Fruit fly (Drosophila melanogaster): ENCODE measurements around the gene CG33630.

CG33630 gene

dm6 chr3R:10109212-10109880 lies 46.9 kb downstream of the CG33630 start (continued):
- TF ChIP-seq vfl (GFP tag; optimal IDR thresholded peaks at IDR 0.05) (no peak), CG18619 (GFP tag; optimal IDR thresholded peaks at IDR 0.05) (no peak), D19A (tag; optimal IDR thresholded peaks at IDR 0.05) (peak; percentile 94), CG9932 (GFP tag; IDR thresholded peaks at IDR 0.05) (0 out of 2 replicates have a peak, but pooled peaks have one; percentile 21), Rfx (GFP tag; IDR thresholded peaks at IDR 0.05) (peak; percentile 52; the same call in 1 of the 2 replicates), bigmax (GFP tag; optimal IDR thresholded peaks at IDR 0.05) (no peak), CG30403 (GFP tag; optimal IDR thresholded peaks at IDR 0.05) (no peak), wdn (GFP tag; IDR thresholded peaks at IDR 0.05) (0 out of 2 replicates have a peak, but pooled peaks have one; percentile 15), pan (optimal IDR thresholded peaks at IDR 0.05) (no peak), pan (GFP tag; optimal IDR thresholded peaks at IDR 0.05 in 1 of 2, IDR thresholded peaks at IDR 0.05 in 1 of 2) (peak in 1 of 2 experiments; percentile 34), ewg (GFP tag; optimal IDR thresholded peaks at IDR 0.05) (no peak), Nf-YC (tag; optimal IDR thresholded peaks at IDR 0.05) (no peak), Pdp1 (GFP tag; optimal IDR thresholded peaks at IDR 0.05) (peak in 1 of 2 experiments; percentile 43), Dip2 (GFP tag; IDR thresholded peaks at IDR 0.05) (no peak), wor (GFP tag; IDR thresholded peaks at IDR 0.05) (no peak), CG10274 (GFP tag; optimal IDR thresholded peaks at IDR 0.05) (no peak), CG17186 (GFP tag; optimal IDR thresholded peaks at IDR 0.05) (no peak), CG6854 (GFP tag; optimal IDR thresholded peaks at IDR 0.05) (no peak), BtbVII (GFP tag; optimal IDR thresholded peaks at IDR 0.05) (no peak), CG4730 (GFP tag; IDR thresholded peaks at IDR 0.05) (no peak), sna (GFP tag; IDR thresholded peaks at IDR 0.05; ENCODE audit: partially characterized antibody) (peak; percentile 33; the same call in 1 of the 2 replicates), scrt (GFP tag; optimal IDR thresholded peaks at IDR 0.05) (peak; percentile 17), jing (GFP tag; optimal IDR thresholded peaks at IDR 0.05) (no peak), aop (GFP tag; IDR thresholded peaks at IDR 0.05) (no peak), esg (GFP tag; conservative IDR thresholded peaks at IDR 0.05) (no peak), CG4282 (GFP tag; optimal IDR thresholded peaks at IDR 0.05) (no peak), CG4424 (GFP tag; optimal IDR thresholded peaks at IDR 0.05) (no peak), CG2129 (GFP tag; IDR thresholded peaks at IDR 0.05; ENCODE audit: partially characterized antibody) (no peak), Sin3A (optimal IDR thresholded peaks at IDR 0.05) (no peak), luna (GFP tag; optimal IDR thresholded peaks at IDR 0.05) (no peak), Sox102F (GFP tag; optimal IDR thresholded peaks at IDR 0.05) (no peak), eyg (GFP tag; optimal IDR thresholded peaks at IDR 0.05) (no peak), Mad (GFP tag; optimal IDR thresholded peaks at IDR 0.05) (no peak), odd (GFP tag; optimal IDR thresholded peaks at IDR 0.05) (no peak), BEAF-32 (GFP tag; optimal IDR thresholded peaks at IDR 0.05) (no peak), Mes4 (GFP tag; optimal IDR thresholded peaks at IDR 0.05) (no peak), NK7.1 (GFP tag; optimal IDR thresholded peaks at IDR 0.05) (no peak), CG12659 (GFP tag; optimal IDR thresholded peaks at IDR 0.05) (no peak), CG15514 (GFP tag; optimal IDR thresholded peaks at IDR 0.05) (no peak), tgo (GFP tag; IDR thresholded peaks at IDR 0.05) (no peak), disco-r (GFP tag; optimal IDR thresholded peaks at IDR 0.05) (no peak), emc (GFP tag; optimal IDR thresholded peaks at IDR 0.05) (no peak), gcm2 (GFP tag; optimal IDR thresholded peaks at IDR 0.05) (no peak), Sry-δ (GFP tag; optimal IDR thresholded peaks at IDR 0.05) (no peak), pros (GFP tag; optimal IDR thresholded peaks at IDR 0.05) (peak; percentile 46), Hr3 (GFP tag; optimal IDR thresholded peaks at IDR 0.05) (no peak), gem (tag; optimal IDR thresholded peaks at IDR 0.05) (peak; percentile 6), btn (GFP tag; optimal IDR thresholded peaks at IDR 0.05) (no peak), CG10321 (GFP tag; IDR thresholded peaks at IDR 0.05) (no peak), toy (GFP tag; IDR thresholded peaks at IDR 0.05) (no peak), C15 (GFP tag; IDR thresholded peaks at IDR 0.05) (no peak)

Measured in whole organism, embryonic.